Worm (Caenorhabditis elegans) whole organism, late embryonic: ENCODE results near the gene elpc-3.

Experiments used
- F13H6.1 ChIP-seq: sonication (generic microtip); optimal IDR thresholded peaks from 2 replicates; lab custom pipeline; 2016; ENCODE audit warnings: missing genetic modification characterization, missing compliant biosample characterization
- ama-1 ChIP-seq: fragments of 150-350 bp; optimal IDR thresholded peaks from 2 replicates; lab custom pipeline; 2014
- lim-6 ChIP-seq: sonication (generic microtip); optimal IDR thresholded peaks from 2 replicates; lab custom pipeline; 2016; ENCODE audit warnings: missing genetic modification characterization, missing compliant biosample characterization
- npax-4 ChIP-seq: sonication (generic microtip); optimal IDR thresholded peaks from 2 replicates; lab custom pipeline; 2016; ENCODE audit warnings: missing genetic modification characterization, missing compliant biosample characterization
- tbx-7 ChIP-seq: sonication (generic microtip); optimal IDR thresholded peaks from 2 replicates; lab custom pipeline; 2016; ENCODE audit warnings: missing genotype, missing genetic modification characterization, missing compliant biosample characterization

DNA sequence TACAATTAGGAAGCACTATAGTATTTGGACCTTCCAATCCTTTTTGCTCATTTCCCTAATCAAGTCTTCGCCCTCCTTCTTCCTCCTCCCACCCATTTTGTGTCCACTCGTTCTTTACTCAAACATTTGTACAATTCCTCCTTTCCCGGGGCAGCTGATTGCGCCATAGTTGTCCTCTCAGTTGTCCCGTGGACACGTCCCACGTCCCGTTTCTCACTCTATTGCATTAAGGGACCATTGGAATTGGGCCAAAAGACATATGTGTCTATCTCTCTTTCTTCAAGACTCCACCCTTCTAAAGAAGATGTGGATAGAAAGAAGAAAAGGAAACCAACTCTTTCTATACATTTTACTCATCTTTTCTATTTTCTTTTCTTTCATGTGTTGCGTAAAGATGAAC is 29.9 kb upstream of the elpc-3 start:
- no peak for TF ChIP-seq F13H6.1 (tag; lab: Kevin White, UChicago)
- TF ChIP-seq npax-4: no peak
- no peak for TF ChIP-seq tbx-7 (tag; lab: Kevin White, UChicago)
- TF ChIP-seq lim-6 (tag; lab: Kevin White, UChicago): no peak
- TF ChIP-seq ama-1 (lab: Kevin White, UChicago): no peak
